Worm (Caenorhabditis elegans) whole organism, L2 larva: ENCODE data around the gene sre-14.
A peak's percentile ranks its signal among the peaks of the same experiment; 100 is the strongest.

Experiments
- F13H6.1 ChIP-seq: sonication (generic microtip); optimal IDR thresholded peaks from 2 replicates; lab custom pipeline; 2016; ENCODE audit warnings: missing genetic modification characterization, missing compliant biosample characterization
- R02D3.7 ChIP-seq: fragments of 150-350 bp; optimal IDR thresholded peaks from 2 replicates; lab custom pipeline; 2014; ENCODE audit warnings: missing biosample characterization, missing genetic modification characterization
- Y55F3AM.14 ChIP-seq: fragments of 200-800 bp; sonication (Bioruptor generic); optimal IDR thresholded peaks from 2 replicates; lab custom pipeline; 2018; ENCODE audit warnings: mild to moderate bottlenecking, missing genetic modification characterization, missing compliant biosample characterization
- ZK546.5 ChIP-seq: sonication (generic microtip); optimal IDR thresholded peaks from 2 replicates; lab custom pipeline; 2017; ENCODE audit warnings: missing biosample characterization, missing genetic modification characterization
- alr-1 ChIP-seq: fragments of 150-350 bp; optimal IDR thresholded peaks from 2 replicates; lab custom pipeline; 2014; ENCODE audit warnings: missing biosample characterization, missing genetic modification characterization
- aly-2 ChIP-seq: fragments of 150-350 bp; optimal IDR thresholded peaks from 2 replicates; lab custom pipeline; 2014; ENCODE audit warnings: missing biosample characterization, missing genetic modification characterization
- ama-1 ChIP-seq: fragments of 150-350 bp; optimal IDR thresholded peaks from 2 replicates; lab custom pipeline; 2018; ENCODE audit warnings: inconsistent platforms
- ceh-16 ChIP-seq: fragments of 150-350 bp; optimal IDR thresholded peaks from 2 replicates; lab custom pipeline; 2014; ENCODE audit warnings: missing biosample characterization, missing genetic modification characterization
- ceh-82 ChIP-seq: fragments of 150-350 bp; optimal IDR thresholded peaks from 2 replicates; lab custom pipeline; 2014; ENCODE audit warnings: missing biosample characterization, missing genetic modification characterization
- crh-2 ChIP-seq: sonication (generic microtip); optimal IDR thresholded peaks from 2 replicates; lab custom pipeline; 2017; ENCODE audit warnings: missing biosample characterization, missing genetic modification characterization
- dmd-4 ChIP-seq: sonication (generic microtip); optimal IDR thresholded peaks from 2 replicates; lab custom pipeline; 2017; ENCODE audit warnings: missing biosample characterization, missing genetic modification characterization
- egl-27 ChIP-seq: sonication (generic microtip); optimal IDR thresholded peaks from 3 replicates; lab custom pipeline; 2017; ENCODE audit warnings: missing biosample characterization, missing genetic modification reagents, missing genetic modification characterization
- elt-1 ChIP-seq: fragments of 150-350 bp; optimal IDR thresholded peaks from 2 replicates; lab custom pipeline; 2014; ENCODE audit warnings: missing biosample characterization, missing genetic modification characterization
- elt-3 ChIP-seq: sonication (generic microtip); optimal IDR thresholded peaks from 2 replicates; lab custom pipeline; 2017; ENCODE audit warnings: missing biosample characterization, missing genetic modification characterization
- fos-1 ChIP-seq: fragments of 150-350 bp; optimal IDR thresholded peaks from 2 replicates; lab custom pipeline; 2014; ENCODE audit warnings: missing biosample characterization, missing genetic modification characterization
- lin-13 ChIP-seq: fragments of 150-350 bp; optimal IDR thresholded peaks from 2 replicates; lab custom pipeline; 2014; ENCODE audit warnings: missing biosample characterization, missing genetic modification reagents, missing genetic modification characterization
- lin-39 ChIP-seq: fragments of 150-350 bp; optimal IDR thresholded peaks from 2 replicates; lab custom pipeline; 2014; ENCODE audit warnings: missing biosample characterization, missing genetic modification reagents, missing genetic modification characterization
- mbf-1 ChIP-seq: sonication (generic microtip); optimal IDR thresholded peaks from 2 replicates; lab custom pipeline; 2017; ENCODE audit warnings: missing biosample characterization, missing genetic modification characterization
- nhr-10 ChIP-seq: sonication (generic microtip); optimal IDR thresholded peaks from 2 replicates; lab custom pipeline; 2017; ENCODE audit warnings: missing biosample characterization, missing genetic modification characterization
- nhr-11 ChIP-seq: fragments of 150-350 bp; optimal IDR thresholded peaks from 2 replicates; lab custom pipeline; 2014; ENCODE audit warnings: missing biosample characterization, missing genetic modification characterization
- nhr-12 ChIP-seq: fragments of 150-350 bp; optimal IDR thresholded peaks from 2 replicates; lab custom pipeline; 2014; ENCODE audit warnings: missing biosample characterization, missing genetic modification characterization
- nhr-21 ChIP-seq: fragments of 150-350 bp; optimal IDR thresholded peaks from 2 replicates; lab custom pipeline; 2014; ENCODE audit warnings: missing biosample characterization, missing genetic modification characterization
- nhr-23 ChIP-seq: fragments of 150-350 bp; optimal IDR thresholded peaks from 2 replicates; lab custom pipeline; 2014; ENCODE audit warnings: missing biosample characterization, missing genetic modification reagents, missing genetic modification characterization
- nhr-237 ChIP-seq: fragments of 150-350 bp; optimal IDR thresholded peaks from 2 replicates; lab custom pipeline; 2014; ENCODE audit warnings: missing biosample characterization, missing genetic modification characterization
- nhr-25 ChIP-seq: fragments of 150-350 bp; sonication (generic microtip); optimal IDR thresholded peaks from 3 replicates; lab custom pipeline; 2014; ENCODE audit warnings: missing biosample characterization, missing genetic modification characterization
- nhr-77 ChIP-seq: fragments of 150-350 bp; optimal IDR thresholded peaks from 2 replicates; lab custom pipeline; 2014; ENCODE audit warnings: missing biosample characterization, missing genetic modification characterization
- peb-1 ChIP-seq: fragments of 150-350 bp; optimal IDR thresholded peaks from 2 replicates; lab custom pipeline; 2014; ENCODE audit warnings: missing biosample characterization, missing genetic modification characterization
- sem-4 ChIP-seq: fragments of 150-350 bp; optimal IDR thresholded peaks from 2 replicates; lab custom pipeline; 2014; ENCODE audit warnings: missing biosample characterization, missing genetic modification reagents, missing genetic modification characterization
- skn-1 ChIP-seq: sonication (generic microtip); optimal IDR thresholded peaks from 2 replicates; lab custom pipeline; 2017; ENCODE audit warnings: missing biosample characterization, missing genetic modification characterization
- sma-3 ChIP-seq: sonication (generic microtip); optimal IDR thresholded peaks from 2 replicates; lab custom pipeline; 2016; ENCODE audit warnings: missing genetic modification reagents, missing genetic modification characterization, missing compliant biosample characterization
- sma-9 ChIP-seq, 2 experiments: fragments of 150-350 bp in 1 of 2; sonication (generic microtip) in 1 of 2; optimal IDR thresholded peaks; 2 replicates each; lab custom pipeline; 2014 to 2016; ENCODE audit warnings: missing genetic modification characterization in 2 of 2, mild to moderate bottlenecking in 1 of 2, missing biosample characterization in 1 of 2, missing compliant biosample characterization in 1 of 2, missing genetic modification reagents in 1 of 2, moderate library complexity in 1 of 2
- snpc-4 ChIP-seq: fragments of 150-350 bp; optimal IDR thresholded peaks from 2 replicates; lab custom pipeline; 2014; ENCODE audit warnings: missing biosample characterization, missing genetic modification characterization
- unc-55 ChIP-seq: fragments of 150-350 bp; sonication (generic microtip); optimal IDR thresholded peaks from 3 replicates; lab custom pipeline; 2014; ENCODE audit warnings: missing biosample characterization, missing genetic modification reagents, missing genetic modification characterization
- unc-62 ChIP-seq: fragments of 150-350 bp; optimal IDR thresholded peaks from 2 replicates; lab custom pipeline; 2014; ENCODE audit warnings: missing biosample characterization, missing genetic modification reagents, missing genetic modification characterization
- ztf-1 ChIP-seq: fragments of 200-800 bp; sonication (Bioruptor generic); conservative IDR thresholded peaks from 2 replicates; pipeline ENCODE4 v1.3.6; 2022; ENCODE audit warnings: missing genetic modification characterization, missing compliant biosample characterization
- ztf-11 ChIP-seq: sonication (generic microtip); optimal IDR thresholded peaks from 2 replicates; lab custom pipeline; 2017; ENCODE audit warnings: missing biosample characterization, missing genetic modification characterization
- ztf-4 ChIP-seq: fragments of 150-350 bp; optimal IDR thresholded peaks from 2 replicates; lab custom pipeline; 2014; ENCODE audit warnings: missing biosample characterization, missing genetic modification characterization

Gene sre-14

DNA sequence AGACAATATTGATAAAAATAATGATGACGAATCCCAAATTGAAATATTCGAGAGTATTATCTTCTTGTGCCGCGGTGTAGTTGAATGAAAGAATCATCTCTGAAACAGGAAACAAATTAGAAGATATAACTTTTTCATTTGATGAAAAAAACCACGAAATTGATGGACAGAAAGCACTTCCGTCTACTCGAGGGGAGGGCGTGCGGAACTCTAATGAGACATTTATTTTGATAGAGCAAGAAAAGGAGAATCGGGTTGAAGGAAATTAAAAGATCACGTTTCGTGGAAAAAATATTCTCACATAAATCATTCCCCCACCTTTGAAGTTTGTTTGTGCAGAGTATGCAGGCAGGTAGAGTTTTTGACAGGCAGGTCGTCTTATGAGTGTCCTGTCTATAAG, at the start of gene sre-14:
TSS of gene sre-14 (minus strand) at position 101 of the 400 bp plus-strand sequence.
- TF ChIP-seq nhr-77 (tag; lab: Kevin White, UChicago), result no peak
- no peak for TF ChIP-seq nhr-11 (tag; lab: Kevin White, UChicago)
- TF ChIP-seq nhr-25 (tag; lab: Kevin White, UChicago), result no peak
- TF ChIP-seq ama-1, result no peak
- no peak for TF ChIP-seq egl-27 (tag; lab: Kevin White, UChicago)
- TF ChIP-seq R02D3.7 (tag; lab: Kevin White, UChicago), result no peak
- TF ChIP-seq lin-39 (tag; lab: Kevin White, UChicago), result no peak
- no peak for TF ChIP-seq unc-55 (GFP tag; lab: Kevin White, UChicago)
- no peak for TF ChIP-seq crh-2 (tag; lab: Kevin White, UChicago)
- TF ChIP-seq aly-2 (tag; lab: Kevin White, UChicago), result no peak
- no peak for TF ChIP-seq alr-1 (tag; lab: Kevin White, UChicago)

DNA sequence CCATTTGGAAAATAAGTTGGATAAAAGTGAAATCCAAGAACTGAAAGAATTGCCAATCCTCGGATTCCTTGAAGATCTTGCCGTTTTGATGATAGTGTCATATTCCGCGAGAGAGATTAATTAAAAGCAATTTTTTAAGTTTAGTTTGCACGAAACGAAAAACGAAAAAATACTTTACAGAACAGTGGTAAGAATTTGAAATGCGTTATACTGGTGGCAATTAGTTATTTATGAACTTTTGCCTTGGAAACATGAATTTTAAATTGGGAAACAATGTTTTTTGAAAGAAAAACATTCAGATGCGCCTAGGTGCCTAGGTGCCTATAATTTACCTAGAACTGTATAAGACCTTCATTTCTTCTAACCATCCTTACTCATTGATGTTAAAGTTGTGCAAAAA, 46.5 kb upstream of the sre-14 start, which contains the start of gene oac-57:
TSS of gene oac-57 (minus strand) at position 101 of the 400 bp plus-strand sequence.
- no peak for TF ChIP-seq F13H6.1 (tag; lab: Kevin White, UChicago)
- TF ChIP-seq ceh-82 (tag; lab: Kevin White, UChicago), result no peak
- TF ChIP-seq elt-3 (tag; lab: Kevin White, UChicago), result no peak
- TF ChIP-seq peb-1 (tag; lab: Kevin White, UChicago), result no peak
- TF ChIP-seq Y55F3AM.14 (GFP tag; lab: Kevin White, UChicago), result no peak

DNA sequence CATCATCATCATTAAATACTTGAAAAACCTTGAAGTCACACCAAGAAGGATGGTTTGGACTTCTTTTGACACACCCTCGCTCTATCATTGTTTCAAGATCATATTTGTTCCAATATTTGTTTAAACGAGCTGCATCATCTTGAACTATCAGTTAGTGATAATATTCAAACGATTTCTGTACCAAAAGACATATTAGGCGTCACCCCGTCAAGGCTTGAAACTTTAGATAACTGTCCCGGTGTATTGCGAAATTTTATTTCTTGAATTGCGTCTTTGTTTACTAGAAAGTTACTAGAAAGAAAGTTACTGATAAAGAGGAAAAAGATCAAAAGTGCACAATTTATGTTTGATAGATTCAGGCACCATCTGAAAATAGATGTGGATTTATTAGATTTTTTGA, 44.7 kb upstream of the sre-14 start:
- TF ChIP-seq sma-9 (GFP tag; optimal IDR thresholded peaks at IDR 0.05; lab: Kevin White, UChicago) (peak; percentile 40), sma-9 (tag; optimal IDR thresholded peaks at IDR 0.05; lab: Kevin White, UChicago) (no peak), nhr-10 (tag; lab: Kevin White, UChicago) (no peak), dmd-4 (no peak), fos-1 (peak; percentile 89), aly-2 (tag; lab: Kevin White, UChicago) (no peak), skn-1 (tag; lab: Kevin White, UChicago) (no peak), nhr-21 (tag; lab: Kevin White, UChicago) (no peak)
- TF ChIP-seq, all 48 proteins: peak for 2

DNA sequence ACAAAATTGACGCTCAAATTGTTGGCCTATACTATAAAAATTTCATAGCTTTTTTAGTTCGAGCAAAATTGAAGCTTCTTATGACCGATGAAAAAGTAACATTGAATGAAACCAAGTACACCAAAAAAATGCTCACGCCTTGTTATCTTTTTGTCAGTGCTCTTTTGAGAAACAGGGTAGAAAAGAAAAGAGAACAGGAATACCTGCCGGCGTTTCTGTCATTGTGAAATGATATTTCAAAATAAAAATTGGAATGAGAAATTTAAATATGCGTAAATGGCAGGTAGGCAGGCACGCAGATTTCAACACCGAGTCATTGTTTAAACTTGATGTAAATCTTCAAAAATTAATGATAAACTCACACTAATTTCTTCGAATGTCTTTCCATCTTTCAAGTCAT, 43.5 kb upstream of the sre-14 start:
- TF ChIP-seq nhr-25 (tag; lab: Kevin White, UChicago) (no peak), ceh-16 (tag; lab: Kevin White, UChicago) (no peak), ztf-1 (GFP tag; lab: Robert Waterston, UW) (no peak), sma-3 (GFP tag; lab: Kevin White, UChicago) (no peak), sem-4 (no peak), ceh-82 (tag; lab: Kevin White, UChicago) (no peak), mbf-1 (tag; lab: Kevin White, UChicago) (no peak), Y55F3AM.14 (GFP tag; lab: Kevin White, UChicago) (no peak), elt-1 (tag; lab: Kevin White, UChicago) (no peak), snpc-4 (tag; lab: Kevin White, UChicago) (no peak), skn-1 (tag; lab: Kevin White, UChicago) (no peak), ztf-11 (tag; lab: Kevin White, UChicago) (no peak), nhr-11 (tag; lab: Kevin White, UChicago) (no peak), peb-1 (tag; lab: Kevin White, UChicago) (no peak), alr-1 (tag; lab: Kevin White, UChicago) (no peak), unc-55 (GFP tag; lab: Kevin White, UChicago) (no peak), nhr-23 (no peak)

DNA sequence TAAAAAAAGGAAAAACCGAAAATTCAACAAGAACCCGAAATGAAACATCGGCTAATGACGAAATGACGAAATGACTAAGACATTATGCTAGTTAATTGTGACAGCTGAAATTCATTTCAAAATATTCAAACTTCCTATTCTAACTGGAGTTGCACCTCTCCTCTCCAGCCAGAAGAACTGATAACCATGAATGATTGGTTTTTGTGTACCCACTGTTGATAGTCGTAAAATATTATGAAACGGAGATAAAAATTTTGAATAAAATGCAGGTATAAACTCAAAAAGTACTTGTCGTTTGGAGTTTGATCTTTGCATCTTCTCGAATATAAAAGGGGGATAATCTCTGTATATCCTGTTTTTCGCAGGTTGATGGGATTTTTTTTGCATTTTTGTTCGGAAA, 41.6 kb upstream of the sre-14 start:
- TF ChIP-seq fos-1 (peak; percentile 60), lin-13 (GFP tag; lab: Kevin White, UChicago) (no peak)

DNA sequence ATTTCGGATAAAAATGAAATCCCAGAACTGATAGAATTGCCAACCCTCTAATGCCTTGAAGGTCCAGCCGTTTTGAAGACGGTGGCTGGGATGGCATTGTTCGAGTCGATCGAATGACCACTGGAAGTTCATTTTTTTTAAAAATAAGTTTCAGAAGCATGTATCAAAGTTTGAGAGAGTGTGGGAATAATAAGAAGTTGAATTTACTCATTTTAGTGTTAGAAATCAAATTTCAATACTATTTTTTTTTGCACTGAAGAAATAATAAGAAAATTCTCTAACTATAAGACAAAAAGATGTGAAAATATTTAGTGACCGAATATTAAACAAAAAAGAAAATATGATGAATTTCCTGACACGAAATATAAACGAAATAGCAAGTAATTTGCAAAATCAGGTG, 39.9 kb upstream of the sre-14 start, which contains the start of gene oac-59:
TSS of gene oac-59 (minus strand) at position 101 of the 400 bp plus-strand sequence.
- TF ChIP-seq nhr-23, result no peak
- TF ChIP-seq unc-62, result no peak
- no peak for TF ChIP-seq sem-4
- no peak for TF ChIP-seq egl-27 (tag; lab: Kevin White, UChicago)
- TF ChIP-seq ztf-4 (tag; lab: Kevin White, UChicago), result no peak
- TF ChIP-seq nhr-25 (tag; lab: Kevin White, UChicago), result no peak
- no peak for TF ChIP-seq unc-55 (GFP tag; lab: Kevin White, UChicago)
- TF ChIP-seq mbf-1 (tag; lab: Kevin White, UChicago), result no peak
- TF ChIP-seq nhr-237 (tag; lab: Kevin White, UChicago), result no peak
- no peak for TF ChIP-seq skn-1 (tag; lab: Kevin White, UChicago)
- TF ChIP-seq ZK546.5, result no peak
- TF ChIP-seq elt-3 (tag; lab: Kevin White, UChicago), result no peak
- TF ChIP-seq ama-1, result no peak
- no peak for TF ChIP-seq sma-3 (GFP tag; lab: Kevin White, UChicago)
- no peak for TF ChIP-seq F13H6.1 (tag; lab: Kevin White, UChicago)
- TF ChIP-seq R02D3.7 (tag; lab: Kevin White, UChicago), result no peak
- no peak for TF ChIP-seq nhr-12
- TF ChIP-seq sma-9 (GFP tag; optimal IDR thresholded peaks at IDR 0.05; lab: Kevin White, UChicago), result no peak
- no peak for TF ChIP-seq sma-9 (tag; optimal IDR thresholded peaks at IDR 0.05; lab: Kevin White, UChicago)
